Worm (Caenorhabditis elegans) whole organism, early embryonic: Measurements from ENCODE around the gene ttr-42.

Source experiments
- ets-7 ChIP-seq: sonication (generic microtip); optimal IDR thresholded peaks from 2 replicates; lab custom pipeline; 2016; ENCODE audit warnings: missing genotype, missing genetic modification characterization, missing compliant biosample characterization
- sea-1 ChIP-seq: fragments of 200-800 bp; sonication (Bioruptor generic); conservative IDR thresholded peaks from 2 replicates; pipeline ENCODE4 v1.3.6; 2022; ENCODE audit warnings: missing genetic modification characterization, missing compliant biosample characterization

DNA sequence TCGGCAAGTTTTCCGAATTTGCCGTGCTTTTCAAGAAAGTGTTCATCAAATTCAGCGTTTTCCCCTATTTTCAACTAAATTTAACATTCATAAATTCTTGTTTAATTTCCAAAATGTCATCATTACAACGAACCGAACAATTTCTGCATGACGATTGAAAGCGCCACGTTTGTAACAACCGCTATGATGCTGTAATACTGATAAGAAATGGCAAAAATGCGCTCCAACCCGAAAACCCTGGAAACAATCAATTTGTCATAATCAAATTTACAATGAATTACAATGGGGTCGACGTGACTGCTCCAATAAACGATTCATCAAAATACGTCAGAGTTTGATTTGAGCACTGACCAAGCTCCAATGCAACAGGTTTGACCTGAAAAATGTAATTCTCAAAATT lies 32.9 kb upstream of the ttr-42 start:
- no peak for TF ChIP-seq sea-1
- TF ChIP-seq ets-7 (tag; lab: Kevin White, UChicago): no peak
